Worm (Caenorhabditis elegans) whole organism, midembryonic: Measurements from ENCODE around the gene F36H1.12.

Experiments used
- klf-2 ChIP-seq: fragments of 200-800 bp; sonication (Bioruptor generic); conservative IDR thresholded peaks from 2 replicates; pipeline ENCODE4 v1.3.6; 2022; ENCODE audit warnings: missing genetic modification reagents, missing genetic modification characterization, missing compliant biosample characterization
- tab-1 ChIP-seq: fragments of 200-800 bp; sonication (Bioruptor generic); IDR thresholded peaks from 2 replicates; pipeline ENCODE4 v1.3.6; 2022; ENCODE audit warnings: missing genetic modification characterization, missing compliant biosample characterization

- TF ChIP-seq klf-2 = no peak
- TF ChIP-seq tab-1 (GFP tag; lab: Robert Waterston, UW) = no peak
Measured at ce11 chrIV:11019962-11020550, 33.4 kb downstream of the F36H1.12 start, which contains the start of gene F13H10.8.
